Worm (Caenorhabditis elegans) whole organism, L3 larva: ENCODE data around the gene pef-1.
"Not testable (repeated sequence)": the region's sequence is repeated elsewhere in the genome, so short reads cannot be mapped to it uniquely, and the experiment has no call there.

Experiments used
- aly-2 ChIP-seq: fragments of 150-350 bp; optimal IDR thresholded peaks from 2 replicates; lab custom pipeline; 2014; ENCODE audit warnings: missing biosample characterization, missing genetic modification characterization
- nhr-25 ChIP-seq: sonication (generic microtip); optimal IDR thresholded peaks from 2 replicates; lab custom pipeline; 2017; ENCODE audit warnings: missing biosample characterization, missing genetic modification characterization
- zag-1 ChIP-seq: fragments of 150-350 bp; optimal IDR thresholded peaks from 2 replicates; lab custom pipeline; 2014; ENCODE audit warnings: missing biosample characterization, missing genetic modification characterization

- TF ChIP-seq zag-1 (tag; lab: Kevin White, UChicago); aly-2; nhr-25: not testable (repeated sequence)
Observed at ce11 chrIII:944346-944745, 18.2 kb upstream of the pef-1 start.
